Worm (Caenorhabditis elegans): ENCODE results near the gene F28A12.3.

ce11 chrV:8653080-8653821 lies 12.1 kb upstream of the F28A12.3 start:
- TF ChIP-seq nhr-90 (tag; optimal IDR thresholded peaks at IDR 0.05; ENCODE audit: poor library complexity) (peak; percentile 33), C16A3.4 (tag; optimal IDR thresholded peaks at IDR 0.05) (no peak), egl-27 (tag; optimal IDR thresholded peaks at IDR 0.05) (no peak), aly-2 (tag; optimal IDR thresholded peaks at IDR 0.05) (no peak), ceh-90 (tag; optimal IDR thresholded peaks at IDR 0.05) (no peak)
